Fruit fly (Drosophila melanogaster) S2 (cell line): ENCODE results near the gene CG17598.

Source experiments
- CG8478 ChIP-seq: fragments of >200 bp; optimal IDR thresholded peaks from 2 replicates; lab custom pipeline; 2018
- CTCF ChIP-seq, 2 experiments: fragments of >200 bp; optimal IDR thresholded peaks; 2 replicates each; lab custom pipeline; 2018

CG17598 gene

DNA sequence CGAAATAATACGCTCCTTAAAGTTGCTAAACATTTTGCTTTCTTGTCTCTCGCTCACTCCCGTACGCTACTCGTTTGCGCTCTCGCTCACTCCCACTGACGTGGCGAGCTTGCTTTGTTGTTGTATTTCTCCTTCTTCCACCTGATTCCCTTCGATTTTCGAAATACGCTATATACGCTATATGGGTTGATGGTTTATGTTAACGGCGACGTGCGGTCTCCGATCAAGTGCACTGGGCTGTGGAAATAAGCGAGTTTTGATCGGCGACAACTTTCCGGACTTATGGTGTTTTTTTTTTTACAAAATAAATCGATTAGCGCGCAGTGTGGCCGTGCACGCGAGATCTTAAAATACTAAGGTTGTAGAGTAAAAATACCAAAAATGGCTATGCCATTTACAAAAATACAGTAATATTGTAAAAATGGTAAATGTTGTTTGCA lies at the start of gene CG17598:
TSS of gene CG17598 (minus strand) at position 319 of the 440 bp plus-strand sequence.
- TF ChIP-seq CG8478 (lab: Kevin White, UChicago): no peak
- no peak for TF ChIP-seq CTCF (optimal IDR thresholded peaks at IDR 0.05; lab: Kevin White, UChicago)

DNA sequence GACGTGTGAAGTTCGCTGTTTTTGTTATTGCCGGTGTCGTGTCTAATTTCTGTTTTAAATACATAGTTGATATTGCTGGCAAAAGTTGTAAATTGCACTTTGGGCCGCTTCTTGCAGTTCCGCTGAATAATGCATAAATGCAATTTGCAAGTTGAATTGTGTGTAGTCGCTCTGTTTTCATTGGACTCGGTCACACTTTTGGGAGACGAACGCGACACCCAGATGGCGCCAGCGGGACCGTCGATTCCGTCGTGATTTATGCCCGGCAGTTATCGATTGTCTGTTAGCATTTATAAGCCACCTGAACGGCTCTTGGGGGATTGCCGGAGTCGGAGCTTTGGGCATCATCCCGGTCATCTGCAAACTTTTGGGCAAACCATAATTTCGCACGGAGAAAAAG lies 42.7 kb upstream of the CG17598 start:
- TF ChIP-seq CTCF (optimal IDR thresholded peaks at IDR 0.05; lab: Kevin White, UChicago) (peak; percentile 76 to 77), CG8478 (lab: Kevin White, UChicago) (no peak)

DNA sequence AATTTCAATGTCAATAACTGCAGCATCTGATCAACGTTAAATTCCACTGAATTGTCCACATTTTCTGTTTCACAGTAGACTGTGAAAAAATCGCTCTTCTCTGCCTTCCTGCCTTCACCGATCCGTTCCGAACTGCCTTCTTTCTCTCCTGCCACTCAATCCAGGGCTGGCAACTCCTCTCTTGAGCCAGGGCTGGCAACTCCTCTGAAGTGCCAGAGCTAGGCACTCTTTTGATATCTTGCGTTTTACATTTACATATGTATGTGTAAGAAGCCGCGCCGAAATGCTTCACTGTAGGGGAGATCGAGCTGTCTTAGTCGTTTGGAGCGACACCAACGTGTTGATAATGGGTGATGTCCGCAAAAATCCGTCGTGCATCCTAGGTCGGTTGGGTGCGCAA lies 34.9 kb upstream of the CG17598 start:
- TF ChIP-seq CTCF (optimal IDR thresholded peaks at IDR 0.05; lab: Kevin White, UChicago) (no peak), CG8478 (lab: Kevin White, UChicago) (no peak)

DNA sequence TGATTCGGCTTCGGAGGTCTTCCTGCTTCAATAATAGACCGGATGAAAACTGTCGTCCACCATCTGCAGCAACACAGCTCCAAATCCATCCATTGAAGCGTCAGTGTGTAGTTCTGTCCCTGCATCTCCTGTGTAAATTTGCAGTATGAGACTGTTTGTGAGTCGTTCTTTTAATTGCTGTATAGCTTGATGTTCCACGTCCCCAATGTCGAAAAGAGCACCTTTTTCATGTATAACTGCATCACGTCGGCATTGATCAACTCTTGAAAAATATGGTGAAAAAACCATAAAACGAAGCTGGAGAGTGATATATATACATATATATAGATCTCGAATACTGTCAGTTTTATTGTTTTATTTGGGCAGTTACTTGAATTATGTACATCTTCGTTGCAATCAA lies 34.2 kb upstream of the CG17598 start:
- no peak for TF ChIP-seq CG8478 (lab: Kevin White, UChicago)

DNA sequence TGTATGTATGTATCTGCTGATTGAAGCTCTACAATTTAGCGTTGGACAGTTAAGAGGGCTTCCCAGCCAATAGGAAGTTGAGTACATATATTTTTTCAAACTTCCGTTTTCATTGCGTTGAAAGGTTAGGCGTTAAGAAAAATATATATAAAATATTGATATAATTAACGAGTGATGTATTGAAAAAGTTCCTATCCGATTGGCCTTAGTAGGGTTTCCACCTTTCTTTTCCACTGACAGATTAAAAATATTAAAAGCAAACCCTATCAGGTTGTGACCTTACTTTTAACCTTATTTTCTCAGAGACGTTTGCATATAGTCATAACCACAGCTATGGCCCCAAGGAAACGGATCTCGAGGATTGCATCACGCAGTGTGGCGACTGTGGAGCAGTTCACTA lies 6.6 kb upstream of the CG17598 start, which contains the start of gene CG17601:
TSS of gene CG17601 (plus strand) at position 301 of the 400 bp plus-strand sequence.
- TF ChIP-seq CG8478 (lab: Kevin White, UChicago) (no peak), CTCF (optimal IDR thresholded peaks at IDR 0.05; lab: Kevin White, UChicago) (no peak)

DNA sequence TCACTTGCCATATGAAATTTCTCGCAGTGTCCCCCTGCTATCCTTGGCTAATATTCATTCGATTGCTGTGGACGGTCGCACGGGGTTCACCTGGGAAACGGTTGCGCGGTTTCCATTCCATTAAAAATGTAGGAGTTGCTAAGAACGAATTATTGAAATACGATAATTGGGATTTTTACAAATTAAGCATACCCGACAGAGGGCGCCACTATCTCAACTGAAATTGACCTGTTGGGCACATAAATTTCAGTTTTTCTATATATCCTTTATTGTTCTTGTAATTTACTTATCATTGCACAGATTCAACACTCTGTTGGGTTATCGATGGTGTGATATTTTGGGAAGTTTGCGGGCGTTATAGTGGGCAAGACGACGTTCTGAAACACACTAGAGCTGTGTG lies 4.5 kb upstream of the CG17598 start:
- TF ChIP-seq CTCF (optimal IDR thresholded peaks at IDR 0.05; lab: Kevin White, UChicago) (peak; percentile 61 to 70), CG8478 (lab: Kevin White, UChicago) (no peak)

DNA sequence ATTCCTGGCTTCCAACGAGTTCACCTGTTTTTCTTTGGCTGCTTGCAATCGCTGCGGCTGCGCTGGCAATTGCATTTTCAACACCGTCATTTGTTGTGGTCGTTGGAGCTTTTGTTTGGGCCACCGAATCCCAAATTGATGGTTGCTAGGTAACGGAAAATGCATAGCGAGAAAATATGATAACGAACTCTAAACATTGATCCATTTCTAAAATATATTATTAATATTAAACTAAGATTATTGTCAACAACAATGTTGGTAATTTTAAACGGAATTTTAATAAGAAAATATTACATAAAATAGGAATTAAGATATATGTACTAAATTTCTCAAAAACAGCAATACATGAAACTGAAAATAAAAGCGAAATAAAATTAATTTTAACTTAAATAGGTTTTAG lies 4.0 kb upstream of the CG17598 start, which contains the start of gene Cluap1:
TSS of gene Cluap1 (minus strand) at position 101 of the 400 bp plus-strand sequence.
- TF ChIP-seq CTCF (optimal IDR thresholded peaks at IDR 0.05; lab: Kevin White, UChicago): no peak
- TF ChIP-seq CG8478 (lab: Kevin White, UChicago): no peak

DNA sequence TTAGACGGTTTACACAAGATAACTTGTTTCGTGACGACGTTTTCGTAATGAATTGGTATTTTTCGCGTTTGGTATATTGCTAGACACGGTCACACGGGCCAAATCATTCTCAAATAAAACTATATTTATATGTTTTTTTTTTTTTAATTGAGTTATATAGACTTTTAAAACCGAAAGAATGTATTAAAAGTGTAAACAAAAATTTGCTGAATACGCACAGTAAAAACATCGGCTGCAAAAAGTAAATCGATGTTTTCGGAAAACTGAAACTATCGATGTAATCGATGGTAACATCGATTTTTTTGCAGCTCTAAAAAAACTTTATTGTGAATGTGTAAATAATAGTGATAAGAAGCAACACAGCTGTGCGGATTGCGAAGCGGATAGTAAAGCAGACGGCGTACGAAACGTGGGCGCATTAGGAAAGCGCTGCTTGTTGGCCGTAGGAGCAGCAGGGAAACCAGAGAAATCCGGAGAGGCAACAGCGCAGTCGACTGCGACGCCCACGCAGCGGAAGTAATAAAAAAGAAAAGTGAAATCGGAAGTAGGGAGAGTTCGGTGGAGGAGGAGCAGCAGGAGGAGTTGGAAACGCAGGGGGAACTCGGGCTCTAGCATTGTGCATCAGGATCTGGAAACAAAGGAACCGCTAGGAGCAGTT lies 10.4 kb downstream of the CG17598 start, which contains the start of gene S6kII:
TSS of gene S6kII (plus strand) at position 301 of the 658 bp plus-strand sequence.
- TF ChIP-seq CG8478 (lab: Kevin White, UChicago): no peak
- TF ChIP-seq CTCF (optimal IDR thresholded peaks at IDR 0.05; lab: Kevin White, UChicago): no peak

DNA sequence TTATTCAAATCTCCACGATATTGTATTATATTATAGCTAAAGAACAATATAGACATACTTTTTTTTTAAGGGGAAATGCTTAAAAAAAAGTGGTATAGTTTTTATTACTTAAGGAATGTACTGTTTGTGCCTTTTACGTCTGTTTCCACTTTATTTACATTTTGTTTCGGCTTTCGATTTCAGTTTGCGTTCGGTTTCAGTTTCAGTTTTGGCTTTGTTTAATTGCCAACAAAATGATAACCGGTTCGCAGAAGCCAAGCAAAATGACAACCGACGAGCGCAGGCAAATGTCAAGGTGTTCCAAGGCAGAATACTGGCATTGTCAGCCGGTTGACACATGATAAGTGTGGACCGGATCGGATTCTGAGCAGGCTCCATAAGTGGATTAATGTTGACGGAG lies 13.0 kb downstream of the CG17598 start:
- TF ChIP-seq CTCF (optimal IDR thresholded peaks at IDR 0.05; lab: Kevin White, UChicago) (no peak), CG8478 (lab: Kevin White, UChicago) (no peak)

DNA sequence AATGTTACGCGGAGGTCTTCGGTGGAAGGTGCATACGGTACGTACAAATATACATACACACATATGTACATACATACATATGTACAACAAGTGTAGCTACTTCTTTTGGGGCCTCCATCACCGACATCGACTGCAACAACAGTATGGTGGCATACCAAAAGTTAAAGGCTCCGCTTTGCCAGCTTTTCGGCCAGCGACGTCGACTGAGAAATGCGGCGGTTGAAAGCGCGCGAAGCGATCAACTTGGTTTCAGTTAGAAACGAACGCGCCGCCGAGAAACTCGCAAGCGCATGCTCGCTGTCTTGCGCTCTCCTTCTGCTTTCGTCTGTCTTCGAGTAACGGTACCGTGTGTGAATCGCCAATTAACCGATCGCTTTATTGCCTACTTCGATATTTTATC lies 25.2 kb downstream of the CG17598 start, which contains the start of gene CG17600:
TSS of gene CG17600 (plus strand) at position 250 of the 400 bp plus-strand sequence.
- no peak for TF ChIP-seq CG8478 (lab: Kevin White, UChicago)
- no peak for TF ChIP-seq CTCF (optimal IDR thresholded peaks at IDR 0.05; lab: Kevin White, UChicago)

DNA sequence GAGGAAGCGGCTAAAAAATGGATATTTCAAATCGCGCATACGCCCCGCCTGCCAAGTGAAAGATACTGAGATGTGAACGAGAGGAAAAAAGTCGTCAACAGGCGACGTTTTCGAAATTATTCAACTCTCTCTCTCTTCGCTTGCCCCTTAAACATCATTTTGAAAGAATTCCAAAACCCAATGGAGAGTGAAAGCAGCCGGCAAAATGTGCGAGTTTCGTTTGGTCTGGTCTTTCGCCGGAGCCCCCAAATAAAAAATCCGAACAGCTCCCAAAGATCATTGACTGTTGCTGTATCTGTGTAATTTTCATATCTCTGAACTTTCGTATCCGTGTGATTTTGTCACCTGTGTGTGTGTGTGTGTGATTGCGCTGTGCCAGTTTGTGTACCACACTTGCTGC lies 28.1 kb downstream of the CG17598 start:
- TF ChIP-seq CG8478 (lab: Kevin White, UChicago) (no peak), CTCF (optimal IDR thresholded peaks at IDR 0.05; lab: Kevin White, UChicago) (no peak)

DNA sequence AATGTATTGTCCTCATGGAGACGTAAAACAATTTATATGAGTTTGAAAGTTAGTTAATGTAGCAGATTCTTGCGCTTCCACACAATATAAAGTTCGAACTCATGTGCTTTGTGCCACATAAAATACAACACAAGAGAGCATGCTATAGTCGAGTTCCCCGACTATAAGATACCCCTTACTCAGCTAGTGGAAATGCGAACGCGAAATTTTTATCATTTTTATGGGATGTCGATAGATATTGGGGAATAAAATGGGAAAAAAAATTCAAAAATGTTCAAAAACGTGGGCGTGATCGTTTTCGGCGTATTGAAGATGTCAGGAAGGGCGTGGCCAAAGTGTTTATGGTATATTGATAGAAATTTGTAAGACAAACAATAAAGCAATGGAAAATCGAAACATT lies 29.4 kb downstream of the CG17598 start:
- no peak for TF ChIP-seq CTCF (optimal IDR thresholded peaks at IDR 0.05; lab: Kevin White, UChicago)
- TF ChIP-seq CG8478 (lab: Kevin White, UChicago): no peak

DNA sequence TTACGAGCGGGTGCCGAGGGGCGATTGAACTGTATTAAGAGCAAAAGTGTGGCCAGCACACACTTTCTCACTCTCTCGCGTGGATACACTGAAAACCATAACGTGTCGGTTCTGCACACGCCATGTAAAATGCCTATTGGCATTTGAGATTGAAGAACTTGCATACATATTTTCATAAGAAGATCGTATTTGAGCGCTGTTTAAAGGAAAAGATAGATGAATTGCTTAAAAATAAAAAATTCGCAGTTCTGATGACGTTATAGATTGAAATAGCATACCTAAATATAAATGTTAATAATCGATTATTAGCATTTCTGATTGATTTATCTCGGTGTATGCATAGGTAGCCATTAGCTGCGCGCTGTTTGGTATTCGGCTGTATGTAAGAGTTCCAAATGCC lies 31.1 kb downstream of the CG17598 start:
- TF ChIP-seq CG8478 (lab: Kevin White, UChicago) (no peak), CTCF (optimal IDR thresholded peaks at IDR 0.05; lab: Kevin White, UChicago) (no peak)

DNA sequence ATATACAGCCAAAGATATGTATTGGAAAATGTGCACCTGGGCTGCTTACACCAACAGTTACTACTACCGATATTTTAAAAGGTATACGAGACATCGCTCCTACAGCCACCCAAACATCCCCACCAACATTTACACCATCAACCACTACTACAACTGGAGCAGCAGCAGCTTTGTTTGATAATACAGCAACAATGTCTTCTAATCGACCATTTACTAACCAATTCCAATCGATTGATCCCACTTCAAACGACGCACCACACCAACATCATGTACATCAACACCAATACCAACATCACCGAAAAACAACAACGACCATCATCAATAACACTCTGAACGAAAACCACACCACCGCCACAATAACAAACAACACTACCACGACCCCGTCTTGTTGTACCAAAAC lies 38.0 kb downstream of the CG17598 start:
- TF ChIP-seq CTCF (optimal IDR thresholded peaks at IDR 0.05; lab: Kevin White, UChicago) (no peak), CG8478 (lab: Kevin White, UChicago) (no peak)

DNA sequence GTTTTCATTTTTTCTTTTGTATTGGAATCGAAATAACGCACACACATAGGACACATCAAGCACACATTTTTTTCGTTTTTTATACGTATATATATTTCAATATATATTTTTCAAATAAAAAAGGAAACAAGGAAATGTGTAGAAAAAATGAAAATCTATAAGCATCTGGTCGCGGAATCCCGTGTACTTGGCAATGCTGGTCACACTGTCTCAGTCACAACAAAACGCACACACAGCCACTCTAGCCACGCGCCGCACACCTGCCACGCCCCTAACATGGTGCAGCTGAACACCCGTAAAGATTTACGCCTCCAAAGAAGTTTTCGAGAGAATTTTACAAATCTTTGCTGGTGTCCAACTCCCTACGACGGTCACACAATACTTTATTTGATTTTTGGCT lies 40.6 kb downstream of the CG17598 start:
- TF ChIP-seq CTCF (optimal IDR thresholded peaks at IDR 0.05; lab: Kevin White, UChicago) (no peak), CG8478 (lab: Kevin White, UChicago) (no peak)
